Worm (Caenorhabditis elegans): ENCODE data around the gene ins-14.

ins-14 gene

DNA sequence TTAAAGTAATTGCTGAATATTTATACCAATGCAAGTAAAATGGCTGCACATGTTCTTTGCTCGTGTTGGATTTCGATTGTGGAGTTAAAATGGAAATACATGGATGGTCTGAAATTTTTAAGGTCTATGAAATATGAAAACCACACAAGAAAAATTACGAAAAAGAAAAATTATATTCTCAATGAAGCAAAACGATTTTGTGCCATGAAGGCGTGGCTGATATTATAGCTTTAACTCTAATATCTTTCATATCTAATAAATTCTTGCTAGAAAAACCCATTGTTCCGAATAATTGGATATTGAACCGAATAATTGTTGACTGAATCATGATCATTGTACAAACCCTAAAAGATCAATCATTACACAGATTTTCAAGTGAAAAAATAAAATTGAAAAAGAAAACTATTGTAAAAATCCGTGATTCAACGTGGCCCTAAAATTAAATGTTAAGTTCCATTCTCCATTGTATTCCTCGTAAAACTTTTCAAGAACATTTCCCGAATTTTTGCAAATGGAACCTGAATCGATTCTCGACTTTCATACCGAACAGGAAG is 9.1 kb upstream of the ins-14 start, which contains the start of the genes srx-95 and fis-1:
Gene srx-95 (minus strand): TSS at position 101 of the 554 bp plus-strand sequence.
Gene fis-1 (plus strand): TSS at position 504 of the 554 bp plus-strand sequence.
- TF ChIP-seq nhr-28 (tag; optimal IDR thresholded peaks at IDR 0.05), result no peak
- TF ChIP-seq daf-16 (GFP tag; optimal IDR thresholded peaks at IDR 0.05), result no peak
- no peak for TF ChIP-seq daf-16 (tag; optimal IDR thresholded peaks at IDR 0.05)
- TF ChIP-seq ceh-28 (tag; optimal IDR thresholded peaks at IDR 0.05), result no peak
- TF ChIP-seq cey-2 (tag; optimal IDR thresholded peaks at IDR 0.05; ENCODE audit: borderline replicate concordance, insufficient read depth), result no peak
- TF ChIP-seq dpl-1 (GFP tag; optimal IDR thresholded peaks at IDR 0.05), result no peak
- TF ChIP-seq ceh-82 (tag; optimal IDR thresholded peaks at IDR 0.05), result no peak
- no peak for TF ChIP-seq gei-8 (GFP tag; optimal IDR thresholded peaks at IDR 0.05)
- TF ChIP-seq unc-130 (GFP tag; optimal IDR thresholded peaks at IDR 0.05), result no peak
- no peak for TF ChIP-seq nhr-41 (GFP tag; IDR thresholded peaks at IDR 0.05)
- TF ChIP-seq ztf-11 (tag; optimal IDR thresholded peaks at IDR 0.05), result no peak
- no peak for TF ChIP-seq T26A8.4 (GFP tag; IDR thresholded peaks at IDR 0.05)
- TF ChIP-seq Y5F2A.4 (GFP tag; optimal IDR thresholded peaks at IDR 0.05), result no peak
- no peak for TF ChIP-seq attf-4 (tag; optimal IDR thresholded peaks at IDR 0.05)
- no peak for TF ChIP-seq mxl-2 (GFP tag; conservative IDR thresholded peaks at IDR 0.05)
- no peak for TF ChIP-seq nhr-42 (GFP tag; IDR thresholded peaks at IDR 0.05)

DNA sequence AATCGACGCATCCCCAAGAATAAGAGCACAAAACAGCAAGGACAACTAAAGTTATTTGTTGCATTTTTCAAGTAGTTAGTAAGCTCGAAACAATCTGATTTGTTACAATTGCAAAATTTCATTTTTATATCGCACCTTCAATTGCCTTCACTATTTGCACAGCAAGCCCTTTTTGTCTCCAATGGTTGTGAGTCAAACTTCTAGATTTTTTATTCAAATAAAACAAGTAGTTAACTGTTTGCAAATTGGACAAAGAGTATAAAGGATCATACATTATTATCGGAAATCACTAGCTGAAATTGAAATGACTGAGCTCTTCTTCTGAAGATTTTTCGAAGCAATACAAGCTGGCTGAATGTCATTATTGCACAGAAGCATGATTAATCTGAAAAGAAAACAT is 7.2 kb upstream of the ins-14 start, which contains the start of gene F41G3.21:
Gene F41G3.21 (minus strand): TSS at position 101 of the 400 bp plus-strand sequence.
- no peak for TF ChIP-seq hmg-1.1 (GFP tag; IDR thresholded peaks at IDR 0.05)
- TF ChIP-seq Y48G9A.11 (GFP tag; IDR thresholded peaks at IDR 0.05), result no peak
- TF ChIP-seq Y75B8A.6 (GFP tag; IDR thresholded peaks at IDR 0.05), result no peak
- no peak for TF ChIP-seq mdt-29 (GFP tag; IDR thresholded peaks at IDR 0.05)
- no peak for TF ChIP-seq mdl-1 (tag; optimal IDR thresholded peaks at IDR 0.05)
- no peak for TF ChIP-seq lsy-2 (tag; optimal IDR thresholded peaks at IDR 0.05)
- no peak for TF ChIP-seq dve-1 (tag; optimal IDR thresholded peaks at IDR 0.05; ENCODE audit: insufficient read depth)
- TF ChIP-seq rbr-2 (tag; optimal IDR thresholded peaks at IDR 0.05), result no peak
- no peak for TF ChIP-seq lin-29 (GFP tag; IDR thresholded peaks at IDR 0.05)

- TF ChIP-seq madf-5 (GFP tag; IDR thresholded peaks at IDR 0.05) (no peak), sdz-12 (GFP tag; optimal IDR thresholded peaks at IDR 0.05) (no peak), ZK337.2 (GFP tag; IDR thresholded peaks at IDR 0.05) (no peak), vab-7 (GFP tag; IDR thresholded peaks at IDR 0.05) (no peak), ceh-32 (tag; optimal IDR thresholded peaks at IDR 0.05; ENCODE audit: poor library complexity) (no peak), nhr-25 (tag; optimal IDR thresholded peaks at IDR 0.05; ENCODE audit: borderline replicate concordance, insufficient read depth) (no peak), dmd-6 (GFP tag; IDR thresholded peaks at IDR 0.05) (no peak), R02D3.7 (tag; optimal IDR thresholded peaks at IDR 0.05) (no peak), nhr-28 (tag; optimal IDR thresholded peaks at IDR 0.05) (no peak), egl-27 (tag; optimal IDR thresholded peaks at IDR 0.05) (no peak), daf-8 (GFP tag; IDR thresholded peaks at IDR 0.05) (no peak), spr-3 (GFP tag; optimal IDR thresholded peaks at IDR 0.05) (no peak), zfp-2 (tag; optimal IDR thresholded peaks at IDR 0.05) (no peak), T20F7.1 (GFP tag; optimal IDR thresholded peaks at IDR 0.05) (no peak), lsy-2 (tag; optimal IDR thresholded peaks at IDR 0.05) (no peak)
These were observed 6.4 kb upstream of the ins-14 start, which contains the start of gene F41G3.19 for ce11 chrII:6752027-6752426. Gene F41G3.19, minus strand, starts transcription at chrII:6752127.
